Worm (Caenorhabditis elegans) whole organism, midembryonic: Measurements from ENCODE around the gene hot-3.

Experiments
- T22C8.4 ChIP-seq: fragments of 200-800 bp; sonication (Bioruptor generic); IDR thresholded peaks from 2 replicates; pipeline ENCODE4 v1.3.6; 2022; ENCODE audit warnings: missing genetic modification characterization, missing compliant biosample characterization
- cog-1 ChIP-seq: sonication (generic microtip); optimal IDR thresholded peaks from 2 replicates; lab custom pipeline; 2016; ENCODE audit warnings: missing genetic modification characterization, missing compliant biosample characterization
- flt-1 ChIP-seq: fragments of 200-800 bp; sonication (Bioruptor generic); IDR thresholded peaks from 2 replicates; pipeline ENCODE4 v1.3.6; 2022; ENCODE audit warnings: missing genetic modification characterization, missing compliant biosample characterization
- ref-1 ChIP-seq: fragments of 200-800 bp; sonication (Bioruptor generic); conservative IDR thresholded peaks from 2 replicates; pipeline ENCODE4 v1.3.6; 2022; ENCODE audit warnings: missing genetic modification reagents, missing genetic modification characterization, missing compliant biosample characterization
- tab-1 ChIP-seq: fragments of 200-800 bp; sonication (Bioruptor generic); IDR thresholded peaks from 2 replicates; pipeline ENCODE4 v1.3.6; 2022; ENCODE audit warnings: missing genetic modification characterization, missing compliant biosample characterization
- ztf-23 ChIP-seq: fragments of 200-800 bp; sonication (Bioruptor generic); IDR thresholded peaks from 2 replicates; pipeline ENCODE4 v1.3.6; 2022; ENCODE audit warnings: missing genetic modification reagents, missing genetic modification characterization, missing compliant biosample characterization

DNA sequence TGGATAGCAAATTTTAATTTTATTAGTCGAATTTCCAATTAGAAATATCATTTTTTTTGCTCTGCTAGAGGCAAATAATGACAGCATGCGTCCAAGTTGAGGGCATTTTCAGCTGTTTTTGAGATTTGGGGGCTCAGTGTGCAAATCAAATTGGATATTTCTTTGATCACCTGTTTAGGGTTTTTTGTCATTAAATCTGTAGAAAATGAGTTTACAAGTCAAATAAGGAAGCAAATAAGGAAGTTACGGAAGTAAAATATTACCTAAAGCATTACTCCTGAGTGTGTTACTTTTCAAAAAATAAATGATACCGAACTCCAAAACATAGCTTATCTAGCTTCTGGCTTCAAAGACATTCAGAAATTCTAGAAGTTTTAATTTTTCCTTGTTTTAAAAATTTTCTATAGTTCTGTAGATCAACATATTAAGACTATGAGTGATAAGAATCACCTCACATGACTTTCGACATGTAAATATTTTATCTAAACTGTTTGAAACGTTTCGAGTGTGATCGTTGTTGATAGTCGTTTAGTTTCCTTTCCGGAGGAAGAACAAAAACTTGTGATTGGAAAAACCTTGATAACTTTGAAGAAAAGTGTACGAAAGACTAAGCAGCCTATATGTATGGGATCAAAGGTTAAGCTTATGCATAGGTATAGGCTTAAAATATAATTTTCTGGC, 48.1 kb upstream of the hot-3 start, which contains the start of gene sre-48:
- TF ChIP-seq ref-1 (GFP tag; lab: Robert Waterston, UW) (no peak), ztf-23 (GFP tag; lab: Robert Waterston, UW) (no peak), tab-1 (GFP tag; lab: Robert Waterston, UW) (no peak), flt-1 (GFP tag; lab: Robert Waterston, UW) (no peak), cog-1 (tag; lab: Kevin White, UChicago) (no peak), T22C8.4 (GFP tag; lab: Robert Waterston, UW) (no peak)
